Worm (Caenorhabditis elegans): ENCODE measurements around the gene F45G2.7.
"Not testable (repeated sequence)": the region's sequence is repeated elsewhere in the genome, so short reads cannot be mapped to it uniquely, and the experiment has no call there.

F45G2.7 gene

ce11 chrIII:13401673-13402258 is 32.5 kb downstream of the F45G2.7 start, which contains the start of the genes srlf-9 and srlf-10:
srlf-9 (minus strand) TSS chrIII:13401773.
srlf-10 (plus strand) TSS chrIII:13402208.
- not testable (repeated sequence) for TF ChIP-seq ceh-27 (GFP tag; optimal IDR thresholded peaks at IDR 0.05); egl-44 (GFP tag; IDR thresholded peaks at IDR 0.05); egl-18 (GFP tag; IDR thresholded peaks at IDR 0.05)

- TF ChIP-seq lag-1 (GFP tag; IDR thresholded peaks at IDR 0.05): no peak
- TF ChIP-seq nhr-179 (tag; optimal IDR thresholded peaks at IDR 0.05): no peak
- no peak for TF ChIP-seq ztf-25 (GFP tag; IDR thresholded peaks at IDR 0.05)
Observed at ce11 chrIII:13395262-13395661, 39.0 kb downstream of the F45G2.7 start, which contains the start of gene F11F1.1. F11F1.1 (plus strand) TSS chrIII:13395562.

ce11 chrIII:13393647-13394046 is 40.7 kb downstream of the F45G2.7 start, which contains the start of gene qdpr-1:
qdpr-1 (plus strand) TSS chrIII:13393910.
- TF ChIP-seq zim-3 (tag; optimal IDR thresholded peaks at IDR 0.05) (no peak), B0336.3 (GFP tag; IDR thresholded peaks at IDR 0.05) (no peak), mxl-1 (tag; optimal IDR thresholded peaks at IDR 0.05) (no peak), ets-4 (GFP tag; optimal IDR thresholded peaks at IDR 0.05) (no peak), nfya-1 (tag; optimal IDR thresholded peaks at IDR 0.05; ENCODE audit: borderline replicate concordance, insufficient read depth) (no peak), K11D2.4 (GFP tag; IDR thresholded peaks at IDR 0.05) (no peak), Y53G8AR.9 (GFP tag; conservative IDR thresholded peaks at IDR 0.05) (no peak), fkh-3 (tag; optimal IDR thresholded peaks at IDR 0.05) (no peak), lsl-1 (GFP tag; optimal IDR thresholded peaks at IDR 0.05) (no peak), B0261.1 (tag; optimal IDR thresholded peaks at IDR 0.05) (no peak), zfh-2 (GFP tag; conservative IDR thresholded peaks at IDR 0.05) (no peak), F49E8.2 (tag; optimal IDR thresholded peaks at IDR 0.05; ENCODE audit: insufficient read depth) (no peak), nhr-120 (GFP tag; IDR thresholded peaks at IDR 0.05) (no peak), F37B4.10 (GFP tag; IDR thresholded peaks at IDR 0.05) (no peak), ZK185.1 (tag; optimal IDR thresholded peaks at IDR 0.05; ENCODE audit: poor library complexity, severe bottlenecking) (no peak), attf-5 (GFP tag; optimal IDR thresholded peaks at IDR 0.05) (no peak)

ce11 chrIII:13393239-13393638 is 41.1 kb downstream of the F45G2.7 start, which contains the start of gene dnj-17:
dnj-17 (minus strand) TSS chrIII:13393339.
- TF ChIP-seq ztf-6 (GFP tag; IDR thresholded peaks at IDR 0.05) (no peak), hmg-1.2 (GFP tag; IDR thresholded peaks at IDR 0.05) (peak; percentile 72)

ce11 chrIII:13390789-13391188 is 43.5 kb downstream of the F45G2.7 start:
- TF ChIP-seq nfyb-1 (GFP tag; IDR thresholded peaks at IDR 0.05): no peak
- no peak for TF ChIP-seq ceh-100 (GFP tag; IDR thresholded peaks at IDR 0.05)
- TF ChIP-seq B0035.1 (tag; optimal IDR thresholded peaks at IDR 0.05): no peak
- TF ChIP-seq hrde-1 (tag; optimal IDR thresholded peaks at IDR 0.05; ENCODE audit: borderline replicate concordance): no peak

- TF ChIP-seq efl-1 (GFP tag; optimal IDR thresholded peaks at IDR 0.05): peak; percentile 34
- TF ChIP-seq sea-2 (GFP tag; IDR thresholded peaks at IDR 0.05): no peak
- TF ChIP-seq lsl-1 (GFP tag; optimal IDR thresholded peaks at IDR 0.05): peak; percentile 67
- TF ChIP-seq madf-6 (GFP tag; IDR thresholded peaks at IDR 0.05): 0 out of 2 replicates have a peak, but pooled peaks have one; percentile 47
- no peak for TF ChIP-seq F49E8.2 (tag; optimal IDR thresholded peaks at IDR 0.05; ENCODE audit: insufficient read depth)
- 0 out of 2 replicates have a peak, but pooled peaks have one; percentile 18 for TF ChIP-seq madf-8 (GFP tag; conservative IDR thresholded peaks at IDR 0.05)
- TF ChIP-seq F33H1.4 (GFP tag; IDR thresholded peaks at IDR 0.05): peak; percentile 66
- peak; percentile 26 for TF ChIP-seq xnd-1 (tag; optimal IDR thresholded peaks at IDR 0.05)
Observed at ce11 chrIII:13389078-13389477, 45.2 kb downstream of the F45G2.7 start, which contains the start of gene T03F6.3. T03F6.3 (plus strand) TSS chrIII:13389395.

All from whole organism, young adult.